Worm (Caenorhabditis elegans) whole organism, young adult: ENCODE measurements around the gene W01C9.2.

Experiments used
- K11D2.4 ChIP-seq: fragments of 200-800 bp; sonication (Bioruptor generic); IDR thresholded peaks from 2 replicates; pipeline ENCODE4 v1.3.6; 2022; ENCODE audit warnings: missing genetic modification reagents, missing genetic modification characterization, missing compliant biosample characterization
- ZK185.1 ChIP-seq: sonication (generic microtip); optimal IDR thresholded peaks from 2 replicates; lab custom pipeline; 2016; ENCODE audit warnings: mild to moderate bottlenecking, missing genetic modification characterization, missing compliant biosample characterization; ENCODE audit not compliant: poor library complexity, severe bottlenecking
- ama-1 ChIP-seq, 3 experiments: fragments of 150-350 bp in 1 of 3; sonication (generic microtip) in 2 of 3; optimal IDR thresholded peaks; 2 replicates each; lab custom pipeline; 2014 to 2018; ENCODE audit warnings: missing biosample characterization in 2 of 3, missing genetic modification characterization in 2 of 3, missing genetic modification reagents in 2 of 3
- aptf-3 ChIP-seq: fragments of 200-800 bp; sonication (Bioruptor generic); IDR thresholded peaks from 2 replicates; pipeline ENCODE4 v1.3.6; 2022; ENCODE audit warnings: missing genetic modification characterization, missing compliant biosample characterization
- dox-1 ChIP-seq: fragments of 200-800 bp; sonication (Bioruptor generic); IDR thresholded peaks from 2 replicates; pipeline ENCODE4 v1.3.6; 2022; ENCODE audit warnings: missing genetic modification reagents, missing genetic modification characterization, missing compliant biosample characterization
- efl-1 ChIP-seq: fragments of 150-350 bp; optimal IDR thresholded peaks from 2 replicates; lab custom pipeline; 2014; ENCODE audit warnings: missing biosample characterization, missing genetic modification reagents, missing genetic modification characterization
- hsf-1 ChIP-seq: fragments of 200-800 bp; sonication (Bioruptor generic); IDR thresholded peaks from 2 replicates; pipeline ENCODE4 v1.3.6; 2022; ENCODE audit warnings: missing genetic modification reagents, missing genetic modification characterization, missing compliant biosample characterization
- madf-10 ChIP-seq: sonication (generic microtip); optimal IDR thresholded peaks from 2 replicates; lab custom pipeline; 2016; ENCODE audit warnings: mild to moderate bottlenecking, missing genetic modification characterization, missing compliant biosample characterization
- mxl-1 ChIP-seq: sonication (generic microtip); optimal IDR thresholded peaks from 2 replicates; lab custom pipeline; 2016; ENCODE audit warnings: missing genetic modification characterization, missing compliant biosample characterization
- nhr-27 ChIP-seq: fragments of 200-800 bp; sonication (Bioruptor generic); optimal IDR thresholded peaks from 2 replicates; lab custom pipeline; 2018; ENCODE audit warnings: mild to moderate bottlenecking, missing genetic modification characterization, moderate library complexity, missing compliant biosample characterization
- snpc-4 ChIP-seq, 5 experiments: fragments of 150-350 bp in 1 of 5; sonication (generic microtip) in 4 of 5; optimal IDR thresholded peaks; 2 replicates each; lab custom pipeline; 2014 to 2018; ENCODE audit warnings: missing genetic modification characterization in 5 of 5, missing biosample characterization in 3 of 5, antibody characterized with exemption in 2 of 5, mild to moderate bottlenecking in 2 of 5, missing compliant biosample characterization in 2 of 5, missing genotype in 2 of 5, moderate library complexity in 2 of 5, missing genetic modification reagents in 1 of 5
- sptf-2 ChIP-seq: fragments of 200-800 bp; sonication (Bioruptor generic); optimal IDR thresholded peaks from 2 replicates; lab custom pipeline; 2018; ENCODE audit warnings: mild to moderate bottlenecking, missing genetic modification characterization, missing compliant biosample characterization
- unc-62 ChIP-seq: fragments of 150-350 bp; optimal IDR thresholded peaks from 2 replicates; lab custom pipeline; 2014; ENCODE audit warnings: missing biosample characterization, missing genetic modification reagents, missing genetic modification characterization
- ztf-6 ChIP-seq: fragments of 200-800 bp; sonication (Bioruptor generic); IDR thresholded peaks from 2 replicates; pipeline ENCODE4 v1.3.6; 2022; ENCODE audit warnings: missing genetic modification reagents, missing genetic modification characterization, missing compliant biosample characterization

DNA sequence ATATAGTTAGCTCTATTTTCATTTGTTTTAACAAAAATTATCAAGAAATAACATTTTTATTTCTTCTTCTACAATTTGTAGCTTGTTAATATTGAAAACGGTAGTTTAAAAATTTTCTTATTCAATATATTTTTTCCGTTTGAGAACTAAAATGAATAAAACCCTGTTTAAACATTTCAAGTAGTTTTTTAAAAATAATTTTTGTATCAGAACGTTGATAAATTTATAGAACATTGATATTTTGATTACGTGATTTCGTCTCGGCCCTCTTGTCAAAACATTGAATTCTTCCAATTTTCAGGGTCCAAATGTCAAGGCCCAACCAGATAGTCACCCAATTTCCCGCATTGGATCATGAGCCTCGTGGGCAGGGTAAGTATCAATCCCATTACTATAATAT is 4.3 kb downstream of the W01C9.2 start, which contains the start of gene pqn-73:
- TF ChIP-seq ztf-6 (GFP tag; lab: Robert Waterston, UW) (no peak), hsf-1 (GFP tag; lab: Robert Waterston, UW) (no peak), aptf-3 (GFP tag; lab: Robert Waterston, UW) (no peak), snpc-4 (GFP tag; optimal IDR thresholded peaks at IDR 0.05; lab: Kevin White, UChicago) (no peak), snpc-4 (tag; optimal IDR thresholded peaks at IDR 0.05; lab: Kevin White, UChicago) (no peak), sptf-2 (GFP tag; lab: Kevin White, UChicago) (no peak), unc-62 (GFP tag; lab: Kevin White, UChicago) (no peak), K11D2.4 (GFP tag; lab: Robert Waterston, UW) (no peak), efl-1 (GFP tag; lab: Kevin White, UChicago) (no peak), ZK185.1 (tag; lab: Kevin White, UChicago) (no peak), ama-1 (optimal IDR thresholded peaks at IDR 0.05; lab: Kevin White, UChicago) (no peak), ama-1 (GFP tag; optimal IDR thresholded peaks at IDR 0.05; lab: Kevin White, UChicago) (no peak), mxl-1 (no peak), nhr-27 (no peak), madf-10 (tag; lab: Kevin White, UChicago) (no peak), dox-1 (GFP tag; lab: Robert Waterston, UW) (no peak)
